Fruit fly (Drosophila melanogaster): ENCODE measurements around the gene CG4230.

DNA sequence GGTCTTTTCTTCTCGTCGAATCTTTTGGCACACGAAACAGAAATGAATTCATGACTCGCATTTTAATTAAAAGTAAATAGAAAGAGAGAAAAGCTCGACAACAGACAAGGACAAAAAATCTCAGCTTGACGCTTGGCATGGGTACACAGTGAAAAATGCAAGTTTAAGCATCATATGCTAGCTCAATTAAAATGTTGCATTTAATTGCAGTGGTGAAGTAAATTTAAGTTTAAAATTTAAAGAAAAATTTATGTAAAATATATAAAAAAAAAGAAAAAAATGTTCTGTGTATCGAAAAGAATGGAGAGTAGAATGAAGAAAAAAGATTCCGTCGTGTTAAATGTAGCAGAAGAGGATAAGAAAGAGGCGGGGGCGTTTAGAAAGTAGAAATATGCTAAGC is 10.5 kb upstream of the CG4230 start:
- no peak for TF ChIP-seq CG6854 (GFP tag; optimal IDR thresholded peaks at IDR 0.05)
- TF ChIP-seq OdsH (GFP tag; optimal IDR thresholded peaks at IDR 0.05) = peak; percentile 31
- peak; percentile 57 for TF ChIP-seq Eip78C (GFP tag)
- TF ChIP-seq CG1621 (tag; optimal IDR thresholded peaks at IDR 0.05) = no peak
- TF ChIP-seq Sox102F (GFP tag; optimal IDR thresholded peaks at IDR 0.05) = peak; percentile 18
- no peak for TF ChIP-seq fd85E (GFP tag; optimal IDR thresholded peaks at IDR 0.05)
- TF ChIP-seq CG4318 (GFP tag; optimal IDR thresholded peaks at IDR 0.05) = peak; percentile 12
- TF ChIP-seq dsx (GFP tag; optimal IDR thresholded peaks at IDR 0.05; ENCODE audit: poor library complexity, severe bottlenecking) = no peak
